Worm (Caenorhabditis elegans): ENCODE data around the gene F42D1.4.

The F42D1.4 gene

ce11 chrX:14842846-14843369, 35.9 kb downstream of the F42D1.4 start:
- TF ChIP-seq ceh-36 (tag; optimal IDR thresholded peaks at IDR 0.05) (no peak), flt-1 (GFP tag; IDR thresholded peaks at IDR 0.05) (no peak), B0310.2 (tag; optimal IDR thresholded peaks at IDR 0.05) (no peak), tbx-37 (GFP tag; conservative IDR thresholded peaks at IDR 0.05) (no peak), ceh-13 (GFP tag; optimal IDR thresholded peaks at IDR 0.05) (no peak), tbx-11 (GFP tag; IDR thresholded peaks at IDR 0.05) (no peak), hmg-4 (GFP tag; optimal IDR thresholded peaks at IDR 0.05) (no peak), pes-1 (GFP tag; IDR thresholded peaks at IDR 0.05) (no peak), hnd-1 (tag; optimal IDR thresholded peaks at IDR 0.05) (no peak), ama-1 (optimal IDR thresholded peaks at IDR 0.05) (no peak), scrt-1 (GFP tag; IDR thresholded peaks at IDR 0.05) (no peak), sea-1 (GFP tag; conservative IDR thresholded peaks at IDR 0.05) (no peak)

ce11 chrX:14844481-14844880, 37.4 kb downstream of the F42D1.4 start:
- TF ChIP-seq B0310.2 (tag; optimal IDR thresholded peaks at IDR 0.05) (no peak), tbx-11 (GFP tag; IDR thresholded peaks at IDR 0.05) (no peak), sea-1 (GFP tag; conservative IDR thresholded peaks at IDR 0.05) (no peak), ets-7 (tag; optimal IDR thresholded peaks at IDR 0.05) (no peak), scrt-1 (GFP tag; IDR thresholded peaks at IDR 0.05) (no peak), tra-4 (tag; optimal IDR thresholded peaks at IDR 0.05) (no peak), hmg-4 (GFP tag; optimal IDR thresholded peaks at IDR 0.05) (no peak), tbx-37 (GFP tag; conservative IDR thresholded peaks at IDR 0.05) (no peak)

DNA sequence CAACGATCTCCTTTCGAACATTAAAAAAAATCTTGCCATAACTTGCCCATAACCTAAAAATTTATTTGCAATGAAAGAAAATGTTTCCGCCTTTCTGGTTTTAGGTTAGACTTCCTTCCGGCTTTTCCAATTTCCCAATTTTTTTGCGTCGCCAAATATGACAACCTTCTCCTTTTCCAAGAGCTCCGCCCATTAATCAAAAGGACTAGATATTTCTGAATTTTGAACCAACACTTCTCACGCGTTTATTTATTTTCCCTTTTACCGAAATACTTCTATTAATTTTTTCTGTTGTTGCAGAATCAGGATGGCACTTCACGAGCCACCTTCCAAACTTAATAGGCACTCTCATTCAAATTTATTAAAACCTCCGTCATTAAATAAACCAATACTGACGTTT, 38.6 kb downstream of the F42D1.4 start, which contains the start of gene egrh-1:
TSS of gene egrh-1 (plus strand) at position 301 of the 400 bp plus-strand sequence.
- TF ChIP-seq ets-7 (tag; optimal IDR thresholded peaks at IDR 0.05) (no peak), tbx-11 (GFP tag; IDR thresholded peaks at IDR 0.05) (no peak), hmg-4 (GFP tag; optimal IDR thresholded peaks at IDR 0.05) (no peak), aly-1 (tag; optimal IDR thresholded peaks at IDR 0.05) (no peak), scrt-1 (GFP tag; IDR thresholded peaks at IDR 0.05) (no peak), B0310.2 (tag; optimal IDR thresholded peaks at IDR 0.05) (no peak), sea-1 (GFP tag; conservative IDR thresholded peaks at IDR 0.05) (no peak), F13C5.2 (tag; optimal IDR thresholded peaks at IDR 0.05) (no peak), hmbx-1 (tag; optimal IDR thresholded peaks at IDR 0.05) (no peak), ama-1 (optimal IDR thresholded peaks at IDR 0.05) (no peak), pes-1 (GFP tag; IDR thresholded peaks at IDR 0.05) (no peak), flt-1 (GFP tag; IDR thresholded peaks at IDR 0.05) (no peak)

DNA sequence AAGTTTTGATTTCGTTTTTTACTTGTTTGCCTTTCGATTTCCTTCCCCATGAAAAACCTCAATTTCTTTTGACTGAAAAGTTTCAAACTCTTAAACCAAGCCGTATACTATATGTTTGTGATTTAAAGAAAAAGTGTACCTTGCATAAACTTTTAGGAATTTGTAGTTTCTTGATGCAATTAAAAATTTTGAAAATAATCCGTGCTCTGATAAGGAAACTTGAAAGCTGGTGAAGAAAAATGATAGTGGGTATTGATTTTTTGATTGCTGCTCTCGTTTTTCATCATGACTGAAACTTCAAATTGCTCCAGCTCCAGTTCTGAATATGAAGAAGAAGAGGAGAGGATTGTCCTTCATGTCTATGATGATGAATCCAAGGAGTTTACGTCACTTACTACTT, 42.0 kb downstream of the F42D1.4 start, which contains the start of gene acd-3:
TSS of gene acd-3 (plus strand) at position 222 of the 400 bp plus-strand sequence.
- TF ChIP-seq sea-1 (GFP tag; conservative IDR thresholded peaks at IDR 0.05) (no peak), B0310.2 (tag; optimal IDR thresholded peaks at IDR 0.05) (no peak), ama-1 (optimal IDR thresholded peaks at IDR 0.05) (no peak), hmbx-1 (tag; optimal IDR thresholded peaks at IDR 0.05) (no peak), ets-7 (tag; optimal IDR thresholded peaks at IDR 0.05) (no peak), ceh-36 (tag; optimal IDR thresholded peaks at IDR 0.05) (no peak), F13C5.2 (tag; optimal IDR thresholded peaks at IDR 0.05) (no peak), hmg-4 (GFP tag; optimal IDR thresholded peaks at IDR 0.05) (no peak)

- TF ChIP-seq sea-1 (GFP tag; conservative IDR thresholded peaks at IDR 0.05) (no peak), tbx-11 (GFP tag; IDR thresholded peaks at IDR 0.05) (no peak), scrt-1 (GFP tag; IDR thresholded peaks at IDR 0.05) (no peak), F13C5.2 (tag; optimal IDR thresholded peaks at IDR 0.05) (no peak)
Measured at ce11 chrX:14851904-14852303, 44.9 kb downstream of the F42D1.4 start.

DNA sequence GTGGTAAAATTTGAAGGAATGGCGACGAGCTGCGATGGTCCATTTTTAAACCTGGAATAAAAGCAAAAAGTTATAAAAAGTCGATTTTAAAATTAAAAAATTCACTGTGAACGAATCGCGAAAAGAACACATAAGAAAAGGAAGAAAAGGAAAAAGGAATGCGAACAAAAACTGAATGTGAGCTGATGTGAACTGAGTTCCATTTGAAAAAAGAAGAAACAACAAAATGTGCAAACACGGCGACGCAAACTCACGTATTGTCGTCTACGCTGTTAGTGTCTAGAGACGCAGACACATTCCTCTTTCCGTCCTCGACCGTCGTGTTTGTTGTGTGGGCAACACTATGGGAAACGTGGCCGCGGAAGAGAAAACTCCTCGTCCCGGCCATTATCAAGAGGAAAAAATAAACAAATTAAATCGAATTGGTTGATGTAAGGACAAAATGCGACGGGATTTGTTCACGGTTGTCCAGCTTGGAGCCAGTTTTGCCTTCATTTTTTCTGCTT, 46.7 kb downstream of the F42D1.4 start, which contains the start of the genes C27C12.1 and C27C12.4:
TSS of gene C27C12.1 (minus strand) at position 51 of the 506 bp plus-strand sequence.
TSS of gene C27C12.4 (plus strand) at position 375 of the 506 bp plus-strand sequence.
- TF ChIP-seq tbx-11 (GFP tag; IDR thresholded peaks at IDR 0.05) (no peak), hmg-4 (GFP tag; optimal IDR thresholded peaks at IDR 0.05) (peak; percentile 67), ets-7 (tag; optimal IDR thresholded peaks at IDR 0.05) (no peak), B0310.2 (tag; optimal IDR thresholded peaks at IDR 0.05) (no peak), tbx-37 (GFP tag; conservative IDR thresholded peaks at IDR 0.05) (peak; percentile 58; the same call in 1 of the 2 replicates), F13C5.2 (tag; optimal IDR thresholded peaks at IDR 0.05) (peak; percentile 67), ama-1 (optimal IDR thresholded peaks at IDR 0.05) (no peak), ceh-13 (GFP tag; optimal IDR thresholded peaks at IDR 0.05) (no peak)
